Worm (Caenorhabditis elegans) whole organism, young adult: ENCODE results near the gene abch-1.
A peak's percentile ranks its signal among the peaks of the same experiment; 100 is the strongest.

Experiments used
- B0019.2 ChIP-seq: fragments of 200-800 bp; sonication (Bioruptor generic); conservative IDR thresholded peaks from 2 replicates; pipeline ENCODE4 v1.3.6; 2022; ENCODE audit warnings: missing genetic modification reagents, missing genetic modification characterization, missing compliant biosample characterization
- B0035.1 ChIP-seq: sonication (generic microtip); optimal IDR thresholded peaks from 2 replicates; lab custom pipeline; 2016; ENCODE audit warnings: missing genetic modification characterization, mild to moderate bottlenecking, missing compliant biosample characterization, missing genotype, missing genetic modification reagents
- B0261.1 ChIP-seq: sonication (generic microtip); optimal IDR thresholded peaks from 2 replicates; lab custom pipeline; 2016; ENCODE audit warnings: mild to moderate bottlenecking, missing genetic modification characterization, moderate library complexity, missing compliant biosample characterization
- C17E4.6 ChIP-seq: fragments of 200-800 bp; sonication (Bioruptor generic); IDR thresholded peaks from 2 replicates; pipeline ENCODE4 v1.3.6; 2022; ENCODE audit warnings: missing genetic modification reagents, missing genetic modification characterization, missing compliant biosample characterization
- F10E7.11 ChIP-seq: sonication (generic microtip); optimal IDR thresholded peaks from 2 replicates; lab custom pipeline; 2017; ENCODE audit warnings: mild to moderate bottlenecking, missing genetic modification characterization, moderate library complexity, missing compliant biosample characterization
- F23B12.7 ChIP-seq: sonication (generic microtip); optimal IDR thresholded peaks from 2 replicates; lab custom pipeline; 2017; ENCODE audit warnings: missing genetic modification characterization, mild to moderate bottlenecking, missing compliant biosample characterization, antibody characterized with exemption, moderate library complexity; ENCODE audit not compliant: insufficient read depth
- F49E8.2 ChIP-seq: sonication (generic microtip); optimal IDR thresholded peaks from 3 replicates; lab custom pipeline; 2017; ENCODE audit warnings: missing genetic modification characterization, mild to moderate bottlenecking, missing compliant biosample characterization, antibody characterized with exemption, moderate library complexity; ENCODE audit not compliant: insufficient read depth
- F55B11.4 ChIP-seq: sonication (generic microtip); optimal IDR thresholded peaks from 2 replicates; lab custom pipeline; 2016; ENCODE audit warnings: missing compliant biosample characterization, missing genetic modification characterization, borderline replicate concordance; ENCODE audit not compliant: insufficient read depth
- F57A8.1 ChIP-seq: fragments of 200-800 bp; sonication (Bioruptor generic); optimal IDR thresholded peaks from 2 replicates; lab custom pipeline; 2018; ENCODE audit warnings: mild to moderate bottlenecking, missing genetic modification characterization, moderate library complexity, missing compliant biosample characterization
- T26A5.8 ChIP-seq: sonication (generic microtip); optimal IDR thresholded peaks from 2 replicates; lab custom pipeline; 2016; ENCODE audit warnings: missing genetic modification characterization, missing compliant biosample characterization
- Y95B8A.8 ChIP-seq: fragments of 200-800 bp; sonication (Bioruptor generic); IDR thresholded peaks from 2 replicates; pipeline ENCODE4 v1.3.6; 2022; ENCODE audit warnings: missing genetic modification reagents, missing genetic modification characterization, missing compliant biosample characterization
- ama-1 ChIP-seq, 3 experiments: fragments of 150-350 bp in 1 of 3; sonication (generic microtip) in 2 of 3; optimal IDR thresholded peaks; 2 replicates each; lab custom pipeline; 2014 to 2018; ENCODE audit warnings: missing biosample characterization in 2 of 3, missing genetic modification characterization in 2 of 3, missing genetic modification reagents in 2 of 3
- aptf-2 ChIP-seq: fragments of 200-800 bp; sonication (Bioruptor generic); conservative IDR thresholded peaks from 2 replicates; pipeline ENCODE4 v1.3.6; 2022; ENCODE audit warnings: missing genetic modification reagents, missing genetic modification characterization, missing compliant biosample characterization
- aptf-3 ChIP-seq: fragments of 200-800 bp; sonication (Bioruptor generic); IDR thresholded peaks from 2 replicates; pipeline ENCODE4 v1.3.6; 2022; ENCODE audit warnings: missing genetic modification characterization, missing compliant biosample characterization
- atf-7 ChIP-seq: sonication (generic microtip); optimal IDR thresholded peaks from 2 replicates; lab custom pipeline; 2017; ENCODE audit warnings: mild to moderate bottlenecking, missing genetic modification characterization, missing compliant biosample characterization
- athp-1 ChIP-seq: sonication (generic microtip); optimal IDR thresholded peaks from 2 replicates; lab custom pipeline; 2017; ENCODE audit warnings: mild to moderate bottlenecking, missing genetic modification characterization, missing compliant biosample characterization
- attf-6 ChIP-seq: fragments of 200-800 bp; sonication (Bioruptor generic); IDR thresholded peaks from 2 replicates; pipeline ENCODE4 v1.3.6; 2022; ENCODE audit warnings: missing genetic modification reagents, missing genetic modification characterization, missing compliant biosample characterization
- bed-1 ChIP-seq: fragments of 200-800 bp; sonication (Bioruptor generic); IDR thresholded peaks from 2 replicates; pipeline ENCODE4 v1.3.6; 2022; ENCODE audit warnings: missing genetic modification reagents, missing genetic modification characterization, missing compliant biosample characterization
- cebp-1 ChIP-seq, 2 experiments: fragments of 200-800 bp in 1 of 2; sonication (Bioruptor generic) in 1 of 2; sonication (generic microtip) in 1 of 2; IDR thresholded peaks in 1 of 2; optimal IDR thresholded peaks in 1 of 2; 2 replicates each; pipeline versions ENCODE4 v1.3.6 to Lab custom; 2017 to 2022; ENCODE audit warnings: missing compliant biosample characterization in 2 of 2, missing genetic modification characterization in 2 of 2, mild to moderate bottlenecking in 1 of 2, missing genetic modification reagents in 1 of 2, moderate library complexity in 1 of 2
- ceh-100 ChIP-seq: fragments of 200-800 bp; sonication (Bioruptor generic); IDR thresholded peaks from 2 replicates; pipeline ENCODE4 v1.3.6; 2022; ENCODE audit warnings: missing genetic modification reagents, missing genetic modification characterization, missing compliant biosample characterization
- ceh-27 ChIP-seq: fragments of 200-800 bp; sonication (Bioruptor generic); optimal IDR thresholded peaks from 2 replicates; lab custom pipeline; 2018; ENCODE audit warnings: mild to moderate bottlenecking, missing genetic modification characterization, moderate library complexity, missing compliant biosample characterization
- ceh-91 ChIP-seq: fragments of 200-800 bp; sonication (Bioruptor generic); IDR thresholded peaks from 2 replicates; pipeline ENCODE4 v1.3.6; 2022; ENCODE audit warnings: missing genetic modification reagents, missing genetic modification characterization, missing compliant biosample characterization
- chd-7 ChIP-seq: sonication (generic microtip); optimal IDR thresholded peaks from 2 replicates; lab custom pipeline; 2016; ENCODE audit warnings: mild to moderate bottlenecking, missing genetic modification characterization, moderate library complexity, missing compliant biosample characterization
- die-1 ChIP-seq: sonication (generic microtip); optimal IDR thresholded peaks from 2 replicates; lab custom pipeline; 2016; ENCODE audit warnings: missing genotype, mild to moderate bottlenecking, missing genetic modification characterization, missing compliant biosample characterization
- efl-1 ChIP-seq: fragments of 150-350 bp; optimal IDR thresholded peaks from 2 replicates; lab custom pipeline; 2014; ENCODE audit warnings: missing biosample characterization, missing genetic modification reagents, missing genetic modification characterization
- egl-18 ChIP-seq: fragments of 200-800 bp; sonication (Bioruptor generic); IDR thresholded peaks from 2 replicates; pipeline ENCODE4 v1.3.6; 2022; ENCODE audit warnings: missing genetic modification reagents, missing genetic modification characterization, missing compliant biosample characterization
- egl-44 ChIP-seq: fragments of 200-800 bp; sonication (Bioruptor generic); IDR thresholded peaks from 2 replicates; pipeline ENCODE4 v1.3.6; 2022; ENCODE audit warnings: missing genetic modification reagents, missing genetic modification characterization, missing compliant biosample characterization
- hmg-20 ChIP-seq: fragments of 200-800 bp; sonication (Bioruptor generic); IDR thresholded peaks from 2 replicates; pipeline ENCODE4 v1.3.6; 2022; ENCODE audit warnings: missing genetic modification reagents, missing genetic modification characterization, missing compliant biosample characterization
- let-526 ChIP-seq: fragments of 200-800 bp; sonication (Bioruptor generic); IDR thresholded peaks from 2 replicates; pipeline ENCODE4 v1.3.6; 2022; ENCODE audit warnings: missing genetic modification reagents, missing genetic modification characterization, missing compliant biosample characterization
- let-607 ChIP-seq, 2 experiments: fragments of 200-800 bp in 1 of 2; sonication (Bioruptor generic) in 1 of 2; sonication (generic microtip) in 1 of 2; optimal IDR thresholded peaks; 2 replicates each; lab custom pipeline; 2016 to 2018; ENCODE audit warnings: mild to moderate bottlenecking in 2 of 2, missing compliant biosample characterization in 2 of 2, missing genetic modification characterization in 2 of 2, moderate library complexity in 2 of 2, missing genotype in 1 of 2
- madf-10 ChIP-seq: sonication (generic microtip); optimal IDR thresholded peaks from 2 replicates; lab custom pipeline; 2016; ENCODE audit warnings: mild to moderate bottlenecking, missing genetic modification characterization, missing compliant biosample characterization
- mes-4 ChIP-seq: sonication (generic microtip); optimal IDR thresholded peaks from 2 replicates; lab custom pipeline; 2016; ENCODE audit warnings: missing genotype, missing genetic modification characterization, missing compliant biosample characterization
- nfyb-1 ChIP-seq: fragments of 200-800 bp; sonication (Bioruptor generic); IDR thresholded peaks from 2 replicates; pipeline ENCODE4 v1.3.6; 2022; ENCODE audit warnings: missing genetic modification reagents, missing genetic modification characterization, missing compliant biosample characterization
- nhr-90 ChIP-seq: sonication (generic microtip); optimal IDR thresholded peaks from 2 replicates; lab custom pipeline; 2016; ENCODE audit warnings: missing genotype, mild to moderate bottlenecking, missing genetic modification characterization, missing compliant biosample characterization
- repo-1 ChIP-seq: sonication (generic microtip); optimal IDR thresholded peaks from 2 replicates; lab custom pipeline; 2017; ENCODE audit warnings: mild to moderate bottlenecking, missing genetic modification characterization, missing compliant biosample characterization
- snpc-1.3 ChIP-seq: sonication (generic microtip); optimal IDR thresholded peaks from 2 replicates; lab custom pipeline; 2017; ENCODE audit warnings: missing genetic modification characterization, mild to moderate bottlenecking, missing compliant biosample characterization, antibody characterized with exemption, moderate library complexity, missing genotype, missing genetic modification reagents; ENCODE audit not compliant: insufficient read depth
- snpc-3.4 ChIP-seq: sonication (generic microtip); optimal IDR thresholded peaks from 2 replicates; lab custom pipeline; 2017; ENCODE audit warnings: missing genetic modification characterization, mild to moderate bottlenecking, missing compliant biosample characterization, antibody characterized with exemption, moderate library complexity, missing genotype, missing genetic modification reagents
- somi-1 ChIP-seq: fragments of 200-800 bp; sonication (Bioruptor generic); optimal IDR thresholded peaks from 2 replicates; lab custom pipeline; 2018; ENCODE audit warnings: mild to moderate bottlenecking, missing genetic modification characterization, missing compliant biosample characterization
- tbx-9 ChIP-seq: sonication (generic microtip); optimal IDR thresholded peaks from 2 replicates; lab custom pipeline; 2016; ENCODE audit warnings: borderline replicate concordance, missing genetic modification characterization, inconsistent platforms, missing compliant biosample characterization
- unc-62 ChIP-seq: fragments of 150-350 bp; optimal IDR thresholded peaks from 2 replicates; lab custom pipeline; 2014; ENCODE audit warnings: missing biosample characterization, missing genetic modification reagents, missing genetic modification characterization
- zim-3 ChIP-seq: sonication (generic microtip); optimal IDR thresholded peaks from 2 replicates; lab custom pipeline; 2017; ENCODE audit warnings: mild to moderate bottlenecking, missing genetic modification characterization, moderate library complexity, missing compliant biosample characterization
- ztf-3 ChIP-seq: fragments of 200-800 bp; sonication (Bioruptor generic); optimal IDR thresholded peaks from 2 replicates; lab custom pipeline; 2018; ENCODE audit warnings: mild to moderate bottlenecking, missing genetic modification characterization, missing compliant biosample characterization
- ztf-6 ChIP-seq: fragments of 200-800 bp; sonication (Bioruptor generic); IDR thresholded peaks from 2 replicates; pipeline ENCODE4 v1.3.6; 2022; ENCODE audit warnings: missing genetic modification reagents, missing genetic modification characterization, missing compliant biosample characterization

Gene abch-1

ce11 chrII:6566628-6567180 lies 35.3 kb upstream of the abch-1 start, which contains the start of the genes F18C5.5 and F18C5.9:
Gene F18C5.5 (minus strand): TSS chrII:6566728.
Gene F18C5.9 (plus strand): TSS chrII:6567130.
- TF ChIP-seq attf-6 (no peak), F23B12.7 (tag; lab: Kevin White, UChicago) (no peak), Y95B8A.8 (GFP tag; lab: Robert Waterston, UW) (no peak), somi-1 (GFP tag; lab: Kevin White, UChicago) (no peak), egl-18 (GFP tag; lab: Robert Waterston, UW) (no peak), chd-7 (tag; lab: Kevin White, UChicago) (no peak)

- no peak for TF ChIP-seq mes-4 (tag; lab: Kevin White, UChicago)
- peak; percentile 66 for TF ChIP-seq F49E8.2 (tag; lab: Kevin White, UChicago)
- TF ChIP-seq repo-1 (tag; lab: Kevin White, UChicago), result no peak
- peak; percentile 64 for TF ChIP-seq die-1 (tag; lab: Kevin White, UChicago)
- peak; percentile 31 for TF ChIP-seq nhr-90
- 0 out of 2 replicates have a peak, but pooled peaks have one; percentile 48 for TF ChIP-seq egl-44 (GFP tag; lab: Robert Waterston, UW)
- peak; percentile 58; the same call in 1 of the 2 replicates for TF ChIP-seq aptf-2 (GFP tag; lab: Robert Waterston, UW)
- no peak for TF ChIP-seq unc-62
- no peak for TF ChIP-seq ztf-3
- TF ChIP-seq B0261.1 (tag; lab: Kevin White, UChicago), result peak; percentile 84
- TF ChIP-seq ceh-91 (GFP tag; lab: Robert Waterston, UW), result peak; percentile 21; the same call in 1 of the 2 replicates
- TF ChIP-seq F57A8.1 (GFP tag; lab: Kevin White, UChicago), result no peak
- TF ChIP-seq let-607 (tag; optimal IDR thresholded peaks at IDR 0.05; lab: Kevin White, UChicago), result no peak
- no peak for TF ChIP-seq tbx-9 (tag; lab: Kevin White, UChicago)
- no peak for TF ChIP-seq nfyb-1 (GFP tag; lab: Robert Waterston, UW)
- no peak; the same call in 1 of the 2 replicates for TF ChIP-seq let-526
- TF ChIP-seq somi-1 (GFP tag; lab: Kevin White, UChicago), result no peak
- no peak for TF ChIP-seq hmg-20 (GFP tag; lab: Robert Waterston, UW)
- peak; percentile 47; the same call in 1 of the 2 replicates for TF ChIP-seq ceh-100 (GFP tag; lab: Robert Waterston, UW)
- no peak for TF ChIP-seq ceh-27
- TF ChIP-seq madf-10 (tag; lab: Kevin White, UChicago), result peak; percentile 35
- TF ChIP-seq zim-3 (tag; lab: Kevin White, UChicago), result no peak
- no peak for TF ChIP-seq B0035.1 (tag; lab: Kevin White, UChicago)
- TF ChIP-seq F55B11.4 (tag; lab: Kevin White, UChicago), result no peak
- no peak for TF ChIP-seq cebp-1 (GFP tag; IDR thresholded peaks at IDR 0.05; lab: Robert Waterston, UW)
- no peak for TF ChIP-seq cebp-1 (tag; optimal IDR thresholded peaks at IDR 0.05; lab: Kevin White, UChicago)
- TF ChIP-seq athp-1 (tag; lab: Kevin White, UChicago), result no peak
- peak; percentile 69 for TF ChIP-seq F23B12.7 (tag; lab: Kevin White, UChicago)
- TF ChIP-seq C17E4.6, result 0 out of 2 replicates have a peak, but pooled peaks have one; percentile 19
- TF ChIP-seq atf-7 (tag; lab: Kevin White, UChicago), result no peak
- peak; percentile 33 for TF ChIP-seq snpc-1.3
- TF ChIP-seq snpc-3.4 (tag; lab: Kevin White, UChicago), result peak; percentile 56
- TF ChIP-seq B0019.2, result no peak
- no peak for TF ChIP-seq ama-1 (optimal IDR thresholded peaks at IDR 0.05; lab: Kevin White, UChicago)
- TF ChIP-seq ama-1 (GFP tag; optimal IDR thresholded peaks at IDR 0.05; lab: Kevin White, UChicago), result peak in 1 of 2 experiments; percentile 8
- TF ChIP-seq efl-1, result peak; percentile 1
- no peak for TF ChIP-seq aptf-3
- TF ChIP-seq ztf-6 (GFP tag; lab: Robert Waterston, UW), result no peak
- TF ChIP-seq bed-1 (GFP tag; lab: Robert Waterston, UW), result no peak
- no peak for TF ChIP-seq F10E7.11 (tag; lab: Kevin White, UChicago)
- no peak for TF ChIP-seq T26A5.8 (tag; lab: Kevin White, UChicago)
These were observed 33.6 kb upstream of the abch-1 start, which contains the start of gene mpz-3 for ce11 chrII:6565077-6565476. Gene mpz-3 (minus strand): TSS chrII:6565396.
